Worm (Caenorhabditis elegans) whole organism, L3 larva: ENCODE measurements around the gene top-2.

Experiments used
- R02D3.7 ChIP-seq: fragments of 150-350 bp; optimal IDR thresholded peaks from 2 replicates; lab custom pipeline; 2014; ENCODE audit warnings: missing biosample characterization, missing genetic modification characterization
- ZK546.5 ChIP-seq: sonication (generic microtip); optimal IDR thresholded peaks from 2 replicates; lab custom pipeline; 2017; ENCODE audit warnings: missing biosample characterization, missing genetic modification characterization
- aly-2 ChIP-seq: fragments of 150-350 bp; optimal IDR thresholded peaks from 2 replicates; lab custom pipeline; 2014; ENCODE audit warnings: missing biosample characterization, missing genetic modification characterization
- ama-1 ChIP-seq: fragments of 150-350 bp; optimal IDR thresholded peaks from 2 replicates; lab custom pipeline; 2018
- ceh-16 ChIP-seq: sonication (generic microtip); optimal IDR thresholded peaks from 2 replicates; lab custom pipeline; 2017; ENCODE audit warnings: missing biosample characterization, missing genetic modification characterization
- ceh-82 ChIP-seq: fragments of 150-350 bp; optimal IDR thresholded peaks from 2 replicates; lab custom pipeline; 2014; ENCODE audit warnings: missing biosample characterization, missing genetic modification characterization
- ceh-9 ChIP-seq: sonication (generic microtip); optimal IDR thresholded peaks from 2 replicates; lab custom pipeline; 2018; ENCODE audit warnings: missing biosample characterization, missing genetic modification characterization
- daf-12 ChIP-seq: fragments of 150-350 bp; optimal IDR thresholded peaks from 2 replicates; lab custom pipeline; 2014; ENCODE audit warnings: missing biosample characterization, missing genetic modification reagents, missing genetic modification characterization
- egl-27 ChIP-seq: sonication (generic microtip); optimal IDR thresholded peaks from 4 replicates; lab custom pipeline; 2017; ENCODE audit warnings: missing biosample characterization, missing genetic modification reagents, missing genetic modification characterization
- elt-2 ChIP-seq: sonication (generic microtip); optimal IDR thresholded peaks from 2 replicates; lab custom pipeline; 2016; ENCODE audit warnings: missing genetic modification reagents, mild to moderate bottlenecking, missing genetic modification characterization, missing compliant biosample characterization
- elt-3 ChIP-seq, 3 experiments: fragments of 150-350 bp in 1 of 3; sonication (generic microtip) in 2 of 3; optimal IDR thresholded peaks; 2 replicates in 2 of 3; 4 replicates in 1 of 3; lab custom pipeline; 2014 to 2017; ENCODE audit warnings: missing biosample characterization in 3 of 3, missing genetic modification characterization in 3 of 3
- eor-1 ChIP-seq, 2 experiments: fragments of 150-350 bp; optimal IDR thresholded peaks; 2 replicates each; lab custom pipeline; 2014 to 2018; ENCODE audit warnings: missing biosample characterization in 2 of 2, missing genetic modification characterization in 2 of 2
- hmg-11 ChIP-seq: sonication (generic microtip); optimal IDR thresholded peaks from 2 replicates; lab custom pipeline; 2016; ENCODE audit warnings: missing genetic modification characterization, missing compliant biosample characterization
- lin-15B ChIP-seq: fragments of 150-350 bp; optimal IDR thresholded peaks from 2 replicates; lab custom pipeline; 2014; ENCODE audit warnings: missing biosample characterization, missing genetic modification characterization
- lin-39 ChIP-seq: fragments of 150-350 bp; optimal IDR thresholded peaks from 2 replicates; lab custom pipeline; 2018; ENCODE audit warnings: missing biosample characterization, missing genetic modification reagents, missing genetic modification characterization
- mdl-1 ChIP-seq: fragments of 150-350 bp; optimal IDR thresholded peaks from 2 replicates; lab custom pipeline; 2014; ENCODE audit warnings: missing biosample characterization, missing genetic modification characterization
- mml-1 ChIP-seq: fragments of 150-350 bp; sonication (generic microtip); optimal IDR thresholded peaks from 3 replicates; lab custom pipeline; 2014; ENCODE audit warnings: missing biosample characterization, missing genetic modification characterization
- nfya-1 ChIP-seq: sonication (generic microtip); optimal IDR thresholded peaks from 2 replicates; lab custom pipeline; 2017; ENCODE audit warnings: missing genetic modification characterization, mild to moderate bottlenecking, missing compliant biosample characterization, antibody characterized with exemption, moderate library complexity; ENCODE audit not compliant: insufficient read depth
- nhr-11 ChIP-seq: fragments of 150-350 bp; optimal IDR thresholded peaks from 2 replicates; lab custom pipeline; 2014; ENCODE audit warnings: missing biosample characterization, missing genetic modification characterization
- nhr-12 ChIP-seq: fragments of 150-350 bp; optimal IDR thresholded peaks from 2 replicates; lab custom pipeline; 2014; ENCODE audit warnings: missing biosample characterization, missing genetic modification characterization
- nhr-23 ChIP-seq: fragments of 150-350 bp; optimal IDR thresholded peaks from 2 replicates; lab custom pipeline; 2014; ENCODE audit warnings: missing biosample characterization, missing genetic modification reagents, missing genetic modification characterization
- nhr-25 ChIP-seq: sonication (generic microtip); optimal IDR thresholded peaks from 2 replicates; lab custom pipeline; 2017; ENCODE audit warnings: missing biosample characterization, missing genetic modification characterization
- nhr-76 ChIP-seq: fragments of 150-350 bp; sonication (generic microtip); optimal IDR thresholded peaks from 5 replicates; lab custom pipeline; 2014; ENCODE audit warnings: missing biosample characterization, missing genetic modification characterization
- nhr-77 ChIP-seq: fragments of 150-350 bp; optimal IDR thresholded peaks from 2 replicates; lab custom pipeline; 2014; ENCODE audit warnings: missing biosample characterization, missing genetic modification characterization
- pha-4 ChIP-seq: fragments of 150-350 bp; optimal IDR thresholded peaks from 2 replicates; lab custom pipeline; 2014; ENCODE audit warnings: missing biosample characterization, missing genetic modification reagents, missing genetic modification characterization
- pqm-1 ChIP-seq: fragments of 150-350 bp; optimal IDR thresholded peaks from 2 replicates; lab custom pipeline; 2017; ENCODE audit warnings: missing biosample characterization, missing genetic modification characterization, inconsistent platforms
- sea-2 ChIP-seq: fragments of 150-350 bp; sonication (generic microtip); optimal IDR thresholded peaks from 4 replicates; lab custom pipeline; 2014; ENCODE audit warnings: missing biosample characterization, missing genetic modification reagents, missing genetic modification characterization
- snpc-4 ChIP-seq: fragments of 150-350 bp; optimal IDR thresholded peaks from 2 replicates; lab custom pipeline; 2014; ENCODE audit warnings: missing biosample characterization, missing genetic modification characterization
- unc-39 ChIP-seq: sonication (generic microtip); optimal IDR thresholded peaks from 4 replicates; lab custom pipeline; 2017; ENCODE audit warnings: missing biosample characterization, missing genetic modification characterization
- zag-1 ChIP-seq: fragments of 150-350 bp; optimal IDR thresholded peaks from 2 replicates; lab custom pipeline; 2014; ENCODE audit warnings: missing biosample characterization, missing genetic modification characterization
- ztf-11 ChIP-seq: fragments of 150-350 bp; optimal IDR thresholded peaks from 2 replicates; lab custom pipeline; 2014; ENCODE audit warnings: missing biosample characterization, missing genetic modification characterization
- ztf-4 ChIP-seq: fragments of 150-350 bp; optimal IDR thresholded peaks from 2 replicates; lab custom pipeline; 2014; ENCODE audit warnings: missing biosample characterization, missing genetic modification characterization

top-2 gene

ce11 chrII:11915770-11916554 is 41.0 kb downstream of the top-2 start, which contains the start of the genes vps-15 and hmg-12:
TSS of gene vps-15 (minus strand) at chrII:11915852.
TSS of gene hmg-12 (plus strand) at chrII:11916513.
- TF ChIP-seq ZK546.5 (peak; percentile 11), hmg-11 (tag; lab: Kevin White, UChicago) (peak; percentile 67), nfya-1 (tag; lab: Kevin White, UChicago) (peak; percentile 24), ceh-9 (tag; lab: Kevin White, UChicago) (no peak), lin-15B (peak; percentile 54), egl-27 (tag; lab: Kevin White, UChicago) (no peak), nhr-12 (no peak)

DNA sequence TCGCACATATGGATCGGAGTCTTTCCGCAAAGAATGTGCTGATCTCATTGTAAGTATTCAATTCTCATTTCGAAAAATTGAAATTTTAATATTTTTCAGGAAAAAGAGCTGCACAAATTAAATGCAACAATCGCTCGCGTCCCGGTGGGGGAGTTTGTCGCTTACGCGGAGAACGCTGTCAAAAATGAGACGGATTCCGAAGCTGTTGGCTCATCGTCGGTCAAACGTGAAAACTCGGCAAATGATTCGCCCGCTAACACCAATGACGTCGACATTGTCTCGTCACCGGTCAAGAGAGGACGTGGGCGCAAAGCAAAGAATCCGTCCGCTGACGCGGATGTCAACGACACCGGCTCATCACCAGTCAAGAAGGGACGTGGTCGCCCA is 41.6 kb downstream of the top-2 start:
- no peak for TF ChIP-seq daf-12 (tag; lab: Kevin White, UChicago)
- no peak for TF ChIP-seq nhr-77 (tag; lab: Kevin White, UChicago)
- no peak for TF ChIP-seq aly-2 (tag; lab: Kevin White, UChicago)
- TF ChIP-seq ZK546.5, result no peak
- no peak for TF ChIP-seq ceh-9 (tag; lab: Kevin White, UChicago)
- TF ChIP-seq lin-15B, result no peak
- TF ChIP-seq pha-4, result no peak
- TF ChIP-seq ceh-16, result no peak
- TF ChIP-seq nhr-76 (tag; lab: Kevin White, UChicago), result no peak
- TF ChIP-seq nhr-11 (tag; lab: Kevin White, UChicago), result no peak

DNA sequence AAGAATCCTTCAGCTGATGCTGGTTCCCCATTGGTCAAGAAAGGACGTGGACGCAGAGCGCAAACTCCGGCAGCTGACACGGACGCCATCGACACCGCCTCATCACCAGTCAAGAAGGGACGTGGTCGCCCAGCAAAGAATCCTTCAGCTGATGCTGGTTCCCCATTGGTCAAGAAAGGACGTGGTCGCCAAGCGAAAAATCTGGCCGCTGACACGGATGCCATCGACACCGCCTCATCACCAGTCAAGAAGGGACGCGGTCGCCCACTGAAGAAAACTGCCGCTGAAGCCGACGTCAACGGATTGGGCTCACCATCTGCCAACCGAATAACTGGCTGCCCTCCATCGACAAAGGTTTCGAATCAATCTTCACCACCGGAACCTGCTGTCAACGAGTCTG is 42.0 kb downstream of the top-2 start:
- TF ChIP-seq elt-2 (tag; lab: Kevin White, UChicago), result no peak
- TF ChIP-seq ama-1 (lab: Kevin White, UChicago), result no peak
- no peak for TF ChIP-seq egl-27 (tag; lab: Kevin White, UChicago)
- TF ChIP-seq daf-12 (tag; lab: Kevin White, UChicago), result no peak
- no peak for TF ChIP-seq nhr-23 (tag; lab: Kevin White, UChicago)
- TF ChIP-seq nhr-25, result no peak
- no peak for TF ChIP-seq nhr-12
- TF ChIP-seq zag-1, result no peak
- TF ChIP-seq unc-39 (tag; lab: Kevin White, UChicago), result no peak
- TF ChIP-seq ceh-82 (tag; lab: Kevin White, UChicago), result no peak
- TF ChIP-seq lin-39 (tag; lab: Kevin White, UChicago), result no peak
- TF ChIP-seq ZK546.5, result no peak
- TF ChIP-seq elt-3 (tag; optimal IDR thresholded peaks at IDR 0.05; lab: Kevin White, UChicago), result no peak
- no peak for TF ChIP-seq ceh-9 (tag; lab: Kevin White, UChicago)
- no peak for TF ChIP-seq R02D3.7
- TF ChIP-seq ceh-16, result no peak
- no peak for TF ChIP-seq mml-1 (tag; lab: Kevin White, UChicago)
- TF ChIP-seq eor-1 (tag; optimal IDR thresholded peaks at IDR 0.05; lab: Kevin White, UChicago), result no peak
- no peak for TF ChIP-seq nfya-1 (tag; lab: Kevin White, UChicago)
- TF ChIP-seq pqm-1 (tag; lab: Kevin White, UChicago), result no peak

ce11 chrII:11917530-11917952 is 42.6 kb downstream of the top-2 start:
- peak; percentile 57 for TF ChIP-seq ama-1 (lab: Kevin White, UChicago)
- TF ChIP-seq snpc-4 (tag; lab: Kevin White, UChicago), result no peak
- TF ChIP-seq, all 47 proteins: peak for 1

DNA sequence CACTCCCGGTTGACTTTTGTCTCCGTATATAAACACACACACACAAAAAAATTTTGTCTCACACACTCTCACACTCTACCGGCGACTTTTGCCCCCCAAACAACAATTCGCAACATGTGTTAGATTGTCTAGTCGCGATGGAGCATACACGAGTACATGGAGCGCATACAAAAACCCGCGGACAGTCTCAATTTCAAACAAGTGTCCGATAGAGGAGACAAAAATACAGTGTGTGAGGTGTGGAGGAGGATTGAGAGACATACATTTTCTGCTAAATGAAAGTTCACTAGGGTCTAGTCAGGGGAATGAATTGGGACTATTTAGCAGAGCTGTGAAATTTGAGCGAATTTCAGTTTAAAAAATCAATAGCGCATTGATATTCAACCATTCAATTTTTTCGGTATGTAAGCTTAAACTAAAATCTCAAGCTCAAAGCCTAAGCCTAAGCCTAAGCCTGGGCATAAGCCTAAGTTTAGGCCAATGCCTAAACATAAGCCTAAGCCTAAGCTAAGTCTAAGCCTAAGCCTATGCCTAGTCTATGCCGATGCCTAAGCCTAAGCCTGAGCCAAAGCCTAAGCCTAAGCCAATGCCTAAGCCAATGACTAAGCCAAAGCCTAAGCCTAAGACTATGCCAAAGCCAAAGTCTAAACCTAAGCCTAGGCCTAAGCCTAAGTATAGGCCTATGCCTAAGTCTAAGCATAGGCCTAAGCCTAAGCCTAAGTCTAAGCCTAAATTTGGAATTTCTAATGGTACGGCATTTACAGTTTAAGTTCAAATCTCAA is 48.0 kb downstream of the top-2 start:
- peak; percentile 73 for TF ChIP-seq pha-4
- TF ChIP-seq mdl-1, result no peak
- no peak for TF ChIP-seq ztf-11 (tag; lab: Kevin White, UChicago)
- no peak for TF ChIP-seq sea-2 (GFP tag; lab: Kevin White, UChicago)
- TF ChIP-seq ztf-4 (tag; lab: Kevin White, UChicago), result no peak
- no peak for TF ChIP-seq ceh-9 (tag; lab: Kevin White, UChicago)
- no peak for TF ChIP-seq lin-15B
- TF ChIP-seq ceh-16, result no peak
